Fruit fly (Drosophila melanogaster): ENCODE measurements around the gene Yp1.

dm6 chrX:10008576-10009260 is 44.9 kb upstream of the Yp1 start, which contains the start of gene CG33557:
- TF ChIP-seq CTCF (optimal IDR thresholded peaks at IDR 0.05) (no peak), CG8478 (optimal IDR thresholded peaks at IDR 0.05) (no peak)

All from S2 (cell line).